Worm (Caenorhabditis elegans): ENCODE data around the gene F07H5.13.

F07H5.13 gene

DNA sequence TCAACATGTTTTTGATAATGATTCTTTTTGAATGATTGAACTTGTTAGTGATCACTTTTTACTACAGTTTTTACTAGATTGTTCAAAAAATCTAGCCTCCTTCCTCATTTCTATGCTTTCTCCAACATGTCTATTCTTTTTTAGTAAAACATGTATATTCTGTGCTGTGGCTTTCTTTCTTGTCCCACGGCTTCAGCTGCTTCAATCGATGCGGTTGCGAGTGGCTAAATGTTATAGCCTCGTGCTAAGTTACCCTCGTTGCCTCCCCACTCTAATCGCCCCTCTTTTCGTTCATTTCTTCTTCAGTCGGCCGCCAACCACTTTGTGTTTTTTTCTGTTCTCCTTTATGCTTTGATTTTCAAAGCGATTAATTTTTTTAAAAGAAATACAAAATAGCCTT, 4.5 kb upstream of the F07H5.13 start:
- no peak for TF ChIP-seq F52B5.7 (tag; optimal IDR thresholded peaks at IDR 0.05)
- TF ChIP-seq lin-35 (GFP tag; optimal IDR thresholded peaks at IDR 0.05): peak in 1 of 3 experiments; percentile 58
- peak; percentile 24 for TF ChIP-seq repo-1 (tag; optimal IDR thresholded peaks at IDR 0.05)
- no peak for TF ChIP-seq madf-6 (GFP tag; IDR thresholded peaks at IDR 0.05)
- TF ChIP-seq ZK185.1 (tag; optimal IDR thresholded peaks at IDR 0.05; ENCODE audit: poor library complexity, severe bottlenecking): peak; percentile 22
- no peak for TF ChIP-seq cebp-1 (GFP tag; IDR thresholded peaks at IDR 0.05)
- TF ChIP-seq cebp-1 (tag; optimal IDR thresholded peaks at IDR 0.05): peak; percentile 21
- peak; percentile 26 for TF ChIP-seq K12H6.12 (tag; optimal IDR thresholded peaks at IDR 0.05)
- TF ChIP-seq snpc-4 (GFP tag; optimal IDR thresholded peaks at IDR 0.05): no peak
- TF ChIP-seq snpc-4 (tag; optimal IDR thresholded peaks at IDR 0.05): peak in 1 of 4 experiments; percentile 27
- no peak for TF ChIP-seq akir-1 (GFP tag; optimal IDR thresholded peaks at IDR 0.05)
- TF ChIP-seq nhr-90 (tag; optimal IDR thresholded peaks at IDR 0.05): no peak
- no peak for TF ChIP-seq B0019.2 (GFP tag; conservative IDR thresholded peaks at IDR 0.05)
- TF ChIP-seq sdz-38 (tag; optimal IDR thresholded peaks at IDR 0.05): no peak
- 0 out of 2 replicates have a peak, but pooled peaks have one; percentile 6 for TF ChIP-seq hmg-1.2 (GFP tag; IDR thresholded peaks at IDR 0.05)
- TF ChIP-seq ama-1 (optimal IDR thresholded peaks at IDR 0.05): no peak
- peak in 1 of 2 experiments; percentile 33 for TF ChIP-seq ama-1 (GFP tag; optimal IDR thresholded peaks at IDR 0.05)
- TF ChIP-seq nfyb-1 (GFP tag; IDR thresholded peaks at IDR 0.05): peak; percentile 45; the same call in 1 of the 2 replicates

DNA sequence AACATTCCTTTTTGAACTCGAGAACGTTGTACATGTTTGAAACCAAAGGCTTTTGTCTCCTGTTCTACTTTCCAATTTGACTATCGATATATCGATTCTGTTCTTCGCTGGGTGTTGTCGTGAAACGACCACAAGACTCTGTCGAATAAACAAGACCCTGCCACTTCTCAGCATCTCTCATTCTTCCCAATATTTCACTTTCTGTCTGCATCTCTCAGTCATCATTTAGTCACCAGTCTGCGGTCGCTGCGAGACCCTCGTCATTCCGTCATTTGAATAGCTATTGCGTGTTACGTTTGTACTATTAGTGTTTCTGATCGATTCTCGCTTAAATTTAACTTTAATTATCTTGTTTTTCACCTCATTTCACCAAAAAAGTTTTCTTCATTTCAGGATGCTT, 3.0 kb upstream of the F07H5.13 start:
- TF ChIP-seq bed-2 (GFP tag; IDR thresholded peaks at IDR 0.05): no peak
- TF ChIP-seq efl-1 (GFP tag; optimal IDR thresholded peaks at IDR 0.05): no peak
- TF ChIP-seq let-526 (GFP tag; IDR thresholded peaks at IDR 0.05): peak; percentile 76; the same call in 1 of the 2 replicates
- TF ChIP-seq ets-4 (GFP tag; optimal IDR thresholded peaks at IDR 0.05): peak; percentile 23
- TF ChIP-seq Y56A3A.18 (GFP tag; IDR thresholded peaks at IDR 0.05): no peak
- TF ChIP-seq tlf-1 (GFP tag; optimal IDR thresholded peaks at IDR 0.05): peak; percentile 53
- TF ChIP-seq snpc-4 (GFP tag; optimal IDR thresholded peaks at IDR 0.05): no peak
- TF ChIP-seq snpc-4 (tag; optimal IDR thresholded peaks at IDR 0.05): peak in 3 of 4 experiments; percentile 48 to 62 (median 49)
- no peak for TF ChIP-seq B0261.1 (tag; optimal IDR thresholded peaks at IDR 0.05)
- TF ChIP-seq ztf-18 (tag; optimal IDR thresholded peaks at IDR 0.05): peak; percentile 23
- TF ChIP-seq nhr-80 (tag; optimal IDR thresholded peaks at IDR 0.05): peak; percentile 60
- TF ChIP-seq sptf-2 (GFP tag; optimal IDR thresholded peaks at IDR 0.05): no peak
- TF ChIP-seq Y95B8A.8 (GFP tag; IDR thresholded peaks at IDR 0.05): 0 out of 2 replicates have a peak, but pooled peaks have one; percentile 36
- no peak for TF ChIP-seq nfya-1 (tag; optimal IDR thresholded peaks at IDR 0.05; ENCODE audit: borderline replicate concordance, insufficient read depth)
- TF ChIP-seq mel-28 (tag; optimal IDR thresholded peaks at IDR 0.05; ENCODE audit: borderline replicate concordance): no peak
- no peak for TF ChIP-seq rpc-1 (optimal IDR thresholded peaks at IDR 0.05)
- TF ChIP-seq rpc-1 (tag; optimal IDR thresholded peaks at IDR 0.05): no peak
- peak; percentile 91 for TF ChIP-seq lin-40 (tag; optimal IDR thresholded peaks at IDR 0.05)
- no peak for TF ChIP-seq snpc-1.1 (tag; optimal IDR thresholded peaks at IDR 0.05; ENCODE audit: insufficient read depth)
- no peak for TF ChIP-seq nhr-179 (tag; optimal IDR thresholded peaks at IDR 0.05)
- TF ChIP-seq zfh-2 (GFP tag; conservative IDR thresholded peaks at IDR 0.05): 0 out of 2 replicates have a peak, but pooled peaks have one; percentile 6
- TF ChIP-seq ZK185.1 (tag; optimal IDR thresholded peaks at IDR 0.05; ENCODE audit: poor library complexity, severe bottlenecking): peak; percentile 78
- peak; percentile 53 for TF ChIP-seq gei-17 (GFP tag; optimal IDR thresholded peaks at IDR 0.05)
- peak; percentile 100 for TF ChIP-seq Y67H2A.10 (GFP tag; conservative IDR thresholded peaks at IDR 0.05)
- no peak for TF ChIP-seq nfya-2 (GFP tag; IDR thresholded peaks at IDR 0.05)
- TF ChIP-seq F57C9.4 (tag; optimal IDR thresholded peaks at IDR 0.05): no peak
- peak; percentile 55; the same call in 1 of the 2 replicates for TF ChIP-seq rcor-1 (GFP tag; IDR thresholded peaks at IDR 0.05)
- no peak for TF ChIP-seq ceh-91 (GFP tag; IDR thresholded peaks at IDR 0.05)
- TF ChIP-seq mes-4 (tag; optimal IDR thresholded peaks at IDR 0.05): no peak
- TF ChIP-seq ztf-22 (GFP tag; optimal IDR thresholded peaks at IDR 0.05): peak; percentile 7
- TF ChIP-seq tbx-9 (tag; optimal IDR thresholded peaks at IDR 0.05; ENCODE audit: borderline replicate concordance): no peak
- no peak for TF ChIP-seq Y79H2A.3 (GFP tag; conservative IDR thresholded peaks at IDR 0.05)
- no peak for TF ChIP-seq F39B2.1 (GFP tag; IDR thresholded peaks at IDR 0.05)
